In genomic region chr3L:19294235-19294612, dm6 we compare ENCODE assay signal across 5 fruit fly cellular contexts.
TF ChIP-seq lines count a peak whose summit lies in the region.

Gene fal (plus strand): TSS chr3L:19294564.

- TF ChIP-seq CTCF in S2 (optimal IDR thresholded peaks at IDR 0.05; lab: Kevin White, UChicago), result peak; percentile 92 to 93
- TF ChIP-seq CTCF in whole organism, embryonic (GFP tag; optimal IDR thresholded peaks at IDR 0.05; lab: Kevin White, UChicago), result peak; percentile 95

TF ChIP-seq in whole organism, adult, 20 proteins besides CTCF, POLR2A, EP300 and RAD21:
- TF ChIP-seq kay (GFP tag; lab: Kevin White, UChicago; ENCODE audit: borderline replicate concordance) (no peak), toe (GFP tag; optimal IDR thresholded peaks at IDR 0.05; lab: Kevin White, UChicago) (peak; percentile 38), CG1620 (GFP tag; optimal IDR thresholded peaks at IDR 0.05; lab: Kevin White, UChicago) (peak; percentile 44), CG12768 (GFP tag; optimal IDR thresholded peaks at IDR 0.05; lab: Kevin White, UChicago) (no peak), ovo (GFP tag; optimal IDR thresholded peaks at IDR 0.05; lab: Kevin White, UChicago) (no peak), Mnt (GFP tag; optimal IDR thresholded peaks at IDR 0.05; lab: Kevin White, UChicago) (no peak), CG11617 (GFP tag; optimal IDR thresholded peaks at IDR 0.05; lab: Kevin White, UChicago) (no peak), Hr96 (GFP tag; optimal IDR thresholded peaks at IDR 0.05; lab: Kevin White, UChicago) (peak; percentile 32), CG5204 (GFP tag; optimal IDR thresholded peaks at IDR 0.05; lab: Kevin White, UChicago) (peak; percentile 29)

TF ChIP-seq in whole organism, embryonic, 481 proteins besides CTCF, POLR2A, EP300 and RAD21 (continues in another document):
- TF ChIP-seq CG9817 (tag; optimal IDR thresholded peaks at IDR 0.05; lab: Kevin White, UChicago) (peak; percentile 27), zen (tag; optimal IDR thresholded peaks at IDR 0.05; lab: Kevin White, UChicago) (peak; percentile 20), Elba2 (GFP tag; optimal IDR thresholded peaks at IDR 0.05; lab: Kevin White, UChicago) (peak; percentile 8), CG42726 (GFP tag; IDR thresholded peaks at IDR 0.05; lab: Robert Waterston, UW; ENCODE audit: partially characterized antibody) (peak; percentile 59; the same call in 1 of the 2 replicates), CG8765 (GFP tag; IDR thresholded peaks at IDR 0.05; lab: Robert Waterston, UW) (peak; percentile 46; the same call in 1 of the 2 replicates), Chrac-16 (GFP tag; optimal IDR thresholded peaks at IDR 0.05; lab: Kevin White, UChicago) (peak; percentile 9), CG4730 (GFP tag; IDR thresholded peaks at IDR 0.05; lab: Robert Waterston, UW) (peak; percentile 33; the same call in 1 of the 2 replicates), Dp (GFP tag; optimal IDR thresholded peaks at IDR 0.05; lab: Kevin White, UChicago) (peak; percentile 43), ranshi (GFP tag; IDR thresholded peaks at IDR 0.05; lab: Robert Waterston, UW) (no peak), dysf (GFP tag; IDR thresholded peaks at IDR 0.05; lab: Robert Waterston, UW) (0 out of 3 replicates have a peak, but pooled peaks have one; percentile 29), CG17612 (GFP tag; IDR thresholded peaks at IDR 0.05; lab: Robert Waterston, UW) (0 out of 2 replicates have a peak, but pooled peaks have one; percentile 4), NC2β (GFP tag; optimal IDR thresholded peaks at IDR 0.05; lab: Kevin White, UChicago) (peak; percentile 4), tin (GFP tag; optimal IDR thresholded peaks at IDR 0.05; lab: Kevin White, UChicago) (peak; percentile 26), cato (GFP tag; optimal IDR thresholded peaks at IDR 0.05; lab: Kevin White, UChicago; ENCODE audit: borderline replicate concordance) (peak; percentile 37), vvl (GFP tag; IDR thresholded peaks at IDR 0.05; lab: Robert Waterston, UW) (peak; percentile 13; the same call in 1 of the 2 replicates), CG8944 (GFP tag; optimal IDR thresholded peaks at IDR 0.05; lab: Kevin White, UChicago) (peak; percentile 26), Meics (GFP tag; optimal IDR thresholded peaks at IDR 0.05; lab: Kevin White, UChicago) (peak; percentile 15), zfh2 (GFP tag; optimal IDR thresholded peaks at IDR 0.05; lab: Kevin White, UChicago) (peak; percentile 28), amos (GFP tag; IDR thresholded peaks at IDR 0.05; lab: Robert Waterston, UW; ENCODE audit: partially characterized antibody) (peak; percentile 65), Sry-β (GFP tag; optimal IDR thresholded peaks at IDR 0.05; lab: Kevin White, UChicago) (no peak), tx (GFP tag; optimal IDR thresholded peaks at IDR 0.05; lab: Kevin White, UChicago) (no peak), knrl (GFP tag; IDR thresholded peaks at IDR 0.05; lab: Robert Waterston, UW; ENCODE audit: partially characterized antibody) (peak; percentile 62), onecut (GFP tag; IDR thresholded peaks at IDR 0.05; lab: Robert Waterston, UW) (peak; percentile 22; the same call in 1 of the 2 replicates), Gug (GFP tag; IDR thresholded peaks at IDR 0.05; lab: Robert Waterston, UW) (peak; percentile 9; the same call in 1 of the 4 replicates)

TF ChIP-seq in whole organism, prepupa, 60 proteins besides CTCF, POLR2A, EP300 and RAD21:
- TF ChIP-seq CG3919 (GFP tag; optimal IDR thresholded peaks at IDR 0.05; lab: Kevin White, UChicago) (no peak), ss (GFP tag; optimal IDR thresholded peaks at IDR 0.05; lab: Kevin White, UChicago) (no peak), CG11762 (GFP tag; optimal IDR thresholded peaks at IDR 0.05; lab: Kevin White, UChicago; ENCODE audit: insufficient read depth) (no peak), Eip78C (GFP tag; lab: Kevin White, UChicago) (no peak), lz (GFP tag; optimal IDR thresholded peaks at IDR 0.05; lab: Kevin White, UChicago) (peak; percentile 31), CG6276 (GFP tag; optimal IDR thresholded peaks at IDR 0.05; lab: Kevin White, UChicago) (no peak), Eip93F (GFP tag; optimal IDR thresholded peaks at IDR 0.05; lab: Kevin White, UChicago) (no peak), dsx (GFP tag; optimal IDR thresholded peaks at IDR 0.05; lab: Kevin White, UChicago; ENCODE audit: poor library complexity, severe bottlenecking) (no peak), CG7368 (GFP tag; optimal IDR thresholded peaks at IDR 0.05; lab: Kevin White, UChicago) (no peak), svp (GFP tag; lab: Kevin White, UChicago) (no peak), CG9139 (GFP tag; optimal IDR thresholded peaks at IDR 0.05; lab: Kevin White, UChicago) (no peak), CG6163 (GFP tag; IDR thresholded peaks at IDR 0.05; lab: Robert Waterston, UW) (no peak), achi (GFP tag; optimal IDR thresholded peaks at IDR 0.05; lab: Kevin White, UChicago) (no peak), vri (GFP tag; optimal IDR thresholded peaks at IDR 0.05; lab: Kevin White, UChicago) (no peak), topi (GFP tag; optimal IDR thresholded peaks at IDR 0.05; lab: Kevin White, UChicago) (peak; percentile 14), eg (GFP tag; IDR thresholded peaks at IDR 0.05; lab: Robert Waterston, UW) (no peak), cyc (GFP tag; optimal IDR thresholded peaks at IDR 0.05; lab: Kevin White, UChicago) (no peak), Ets21C (GFP tag; optimal IDR thresholded peaks at IDR 0.05; lab: Kevin White, UChicago) (no peak), Hr39 (GFP tag; optimal IDR thresholded peaks at IDR 0.05; lab: Kevin White, UChicago) (no peak), CG8119 (GFP tag; IDR thresholded peaks at IDR 0.05; lab: Robert Waterston, UW) (no peak), Sox102F (GFP tag; optimal IDR thresholded peaks at IDR 0.05; lab: Kevin White, UChicago) (no peak), Eip75B (GFP tag; optimal IDR thresholded peaks at IDR 0.05; lab: Kevin White, UChicago) (no peak), CG31627 (GFP tag; optimal IDR thresholded peaks at IDR 0.05; lab: Kevin White, UChicago) (peak; percentile 51)

TF ChIP-seq in whole organism, wandering third instar larva, 38 proteins besides CTCF, POLR2A, EP300 and RAD21:
- TF ChIP-seq brk (GFP tag; optimal IDR thresholded peaks at IDR 0.05; lab: Kevin White, UChicago) (no peak), Vsx2 (GFP tag; optimal IDR thresholded peaks at IDR 0.05; lab: Kevin White, UChicago; ENCODE audit: partially characterized antibody) (no peak), Hnf4 (GFP tag; optimal IDR thresholded peaks at IDR 0.05; lab: Kevin White, UChicago) (peak; percentile 10), Myc (optimal IDR thresholded peaks at IDR 0.05; lab: Kevin White, UChicago) (peak; percentile 71), dmrt93B (GFP tag; optimal IDR thresholded peaks at IDR 0.05; lab: Kevin White, UChicago) (no peak), tai (GFP tag; optimal IDR thresholded peaks at IDR 0.05; lab: Kevin White, UChicago) (no peak), Jra (GFP tag; optimal IDR thresholded peaks at IDR 0.05; lab: Kevin White, UChicago) (no peak), CG32264 (GFP tag; optimal IDR thresholded peaks at IDR 0.05; lab: Kevin White, UChicago) (no peak), ey (GFP tag; optimal IDR thresholded peaks at IDR 0.05; lab: Kevin White, UChicago) (no peak), Hr78 (GFP tag; optimal IDR thresholded peaks at IDR 0.05; lab: Kevin White, UChicago) (no peak), dl (GFP tag; optimal IDR thresholded peaks at IDR 0.05; lab: Kevin White, UChicago; ENCODE audit: insufficient read depth in 1 of 2, partially characterized antibody in 2 of 2) (no peak), sv (GFP tag; optimal IDR thresholded peaks at IDR 0.05; lab: Kevin White, UChicago) (peak; percentile 47), HLH106 (tag; optimal IDR thresholded peaks at IDR 0.05; lab: Kevin White, UChicago) (peak; percentile 23)
